Worm (Caenorhabditis elegans) whole organism, mixed stage, embryonic: ENCODE results near the gene C29F7.10.

ENCODE experiments used
- blmp-1 ChIP-seq: fragments of 150-350 bp; optimal IDR thresholded peaks from 2 replicates; lab custom pipeline; 2014; ENCODE audit warnings: missing biosample characterization, missing genetic modification characterization
- mls-2 ChIP-seq: sonication (generic microtip); optimal IDR thresholded peaks from 2 replicates; lab custom pipeline; 2016; ENCODE audit warnings: mild to moderate bottlenecking, missing genetic modification characterization, moderate library complexity, missing compliant biosample characterization

DNA sequence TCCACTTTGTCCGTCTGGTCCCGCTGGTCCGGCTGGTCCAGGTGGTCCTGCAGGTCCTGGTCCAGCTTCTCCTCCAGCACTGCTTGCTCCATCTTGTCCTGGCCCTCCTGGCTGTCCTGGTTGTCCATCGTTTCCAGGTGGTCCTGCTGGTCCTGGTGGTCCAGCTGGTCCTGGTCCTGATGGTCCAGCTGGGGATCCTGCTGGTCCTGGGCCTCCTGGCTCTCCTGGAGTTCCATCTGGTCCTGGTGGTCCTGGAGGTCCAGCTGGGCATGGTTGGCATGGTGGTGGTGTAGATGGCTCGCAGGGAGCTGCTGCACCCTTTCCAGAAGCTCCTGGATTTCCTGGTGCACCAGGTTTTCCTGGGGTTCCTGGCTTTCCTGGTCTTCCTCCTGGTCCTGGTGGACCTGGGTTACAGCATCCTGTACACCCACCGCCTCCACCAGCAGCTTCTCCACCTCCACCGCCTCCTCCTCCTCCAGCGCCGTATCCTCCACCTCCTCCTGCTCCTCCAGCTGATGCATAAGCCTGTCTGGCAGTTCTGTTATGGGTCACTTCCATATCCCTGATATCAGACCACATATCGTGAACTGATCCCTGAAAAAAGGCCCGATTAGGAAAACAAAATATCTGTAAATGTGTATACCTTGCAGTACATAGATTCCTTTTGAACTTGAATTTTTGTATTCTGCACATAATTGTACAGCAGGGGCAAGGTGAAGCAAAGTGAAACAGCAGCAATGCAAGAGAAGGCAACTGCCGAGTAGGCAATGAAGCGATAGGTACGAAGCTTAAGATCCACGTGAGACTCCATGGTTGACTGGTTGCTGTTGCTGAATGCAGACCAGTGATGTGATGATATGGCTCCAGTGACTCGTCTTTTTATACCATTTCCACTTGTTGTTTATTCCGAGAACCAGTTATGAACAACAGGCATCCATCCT lies 35.9 kb upstream of the C29F7.10 start, which contains the start of gene col-183:
- no peak for TF ChIP-seq blmp-1
- no peak for TF ChIP-seq mls-2 (tag; lab: Kevin White, UChicago)
